Fruit fly (Drosophila melanogaster) whole organism, embryonic: ENCODE measurements around the gene Agpat2.
A peak's percentile ranks its signal among the peaks of the same experiment; 100 is the strongest.

ENCODE experiments used
- Blimp-1 ChIP-seq: fragments of 200-800 bp; sonication (Bioruptor generic); optimal IDR thresholded peaks from 3 replicates; lab custom pipeline; 2018; ENCODE audit warnings: missing biosample characterization, missing genetic modification characterization, mild to moderate bottlenecking, moderate library complexity, missing genetic modification reagents
- CG11085 ChIP-seq: fragments of 200-800 bp; sonication (Bioruptor generic); IDR thresholded peaks from 2 replicates; pipeline ENCODE4 v1.3.6; 2022; ENCODE audit warnings: missing biosample characterization, missing genetic modification characterization
- CG12659 ChIP-seq: fragments of 200-800 bp; sonication (Bioruptor generic); optimal IDR thresholded peaks from 3 replicates; lab custom pipeline; 2017; ENCODE audit warnings: mild to moderate bottlenecking, missing biosample characterization, missing genetic modification reagents, missing genetic modification characterization
- CG14050 ChIP-seq: fragments of 200-800 bp; sonication (Bioruptor generic); IDR thresholded peaks from 3 replicates; pipeline ENCODE4 v1.3.6; 2022; ENCODE audit warnings: missing biosample characterization, missing genetic modification characterization
- CG15479 ChIP-seq: fragments of 200-800 bp; sonication (Bioruptor generic); optimal IDR thresholded peaks from 3 replicates; lab custom pipeline; 2019; ENCODE audit warnings: missing biosample characterization, mild to moderate bottlenecking, missing genetic modification characterization, moderate library complexity
- CG16863 ChIP-seq: fragments of 200-800 bp; sonication (Bioruptor generic); optimal IDR thresholded peaks from 3 replicates; lab custom pipeline; 2016; ENCODE audit warnings: missing biosample characterization, missing genetic modification characterization
- CG17568 ChIP-seq: fragments of 200-800 bp; sonication (Bioruptor generic); optimal IDR thresholded peaks from 2 replicates; lab custom pipeline; 2018; ENCODE audit warnings: missing biosample characterization, mild to moderate bottlenecking, missing genetic modification characterization, moderate library complexity
- CG31224 ChIP-seq: fragments of 200-800 bp; sonication (Bioruptor generic); IDR thresholded peaks from 2 replicates; pipeline ENCODE4 v1.3.6; 2022; ENCODE audit warnings: missing biosample characterization, missing genetic modification characterization
- CG3407 ChIP-seq: fragments of 200-800 bp; sonication (Bioruptor generic); optimal IDR thresholded peaks from 2 replicates; lab custom pipeline; 2018; ENCODE audit warnings: missing biosample characterization, mild to moderate bottlenecking, missing genetic modification characterization
- CG4424 ChIP-seq: fragments of 200-800 bp; sonication (Bioruptor generic); optimal IDR thresholded peaks from 3 replicates; lab custom pipeline; 2016; ENCODE audit warnings: missing biosample characterization, missing genetic modification characterization
- CG4617 ChIP-seq: fragments of 200-800 bp; sonication (Bioruptor generic); optimal IDR thresholded peaks from 3 replicates; lab custom pipeline; 2016; ENCODE audit warnings: missing biosample characterization, missing genetic modification characterization, borderline replicate concordance
- CG6683 ChIP-seq: fragments of 200-800 bp; sonication (Bioruptor generic); optimal IDR thresholded peaks from 2 replicates; lab custom pipeline; 2017; ENCODE audit warnings: missing biosample characterization, mild to moderate bottlenecking, missing genetic modification characterization, missing genetic modification reagents
- CG6813 ChIP-seq: fragments of 200-800 bp; sonication (Bioruptor generic); optimal IDR thresholded peaks from 2 replicates; lab custom pipeline; 2017; ENCODE audit warnings: missing biosample characterization, missing genetic modification characterization, mild to moderate bottlenecking, moderate library complexity, missing genetic modification reagents
- CG8924 ChIP-seq: fragments of 200-800 bp; optimal IDR thresholded peaks from 3 replicates; lab custom pipeline; 2019; ENCODE audit warnings: missing biosample characterization, mild to moderate bottlenecking, missing genetic modification characterization, moderate library complexity
- CG9932 ChIP-seq: fragments of 200-800 bp; sonication (Bioruptor generic); IDR thresholded peaks from 2 replicates; pipeline ENCODE4 v1.3.6; 2022; ENCODE audit warnings: missing biosample characterization, missing genetic modification characterization
- CHES-1-like ChIP-seq: fragments of 200-800 bp; sonication (Bioruptor generic); optimal IDR thresholded peaks from 2 replicates; lab custom pipeline; 2016; ENCODE audit warnings: missing biosample characterization, missing genetic modification characterization
- Dp ChIP-seq: fragments of 200-800 bp; sonication (Bioruptor generic); optimal IDR thresholded peaks from 2 replicates; lab custom pipeline; 2018; ENCODE audit warnings: missing biosample characterization, mild to moderate bottlenecking, missing genetic modification characterization, moderate library complexity
- Ets65A ChIP-seq: fragments of 200-800 bp; sonication (Bioruptor generic); peaks from one replicate; lab custom pipeline; 2016; ENCODE audit warnings: missing biosample characterization, missing genetic modification characterization
- Gsc ChIP-seq: fragments of 200-800 bp; sonication (Bioruptor generic); IDR thresholded peaks from 2 replicates; pipeline ENCODE4 v1.3.6; 2022; ENCODE audit warnings: missing biosample characterization, missing genetic modification characterization
- H15 ChIP-seq: fragments of 200-800 bp; sonication (Bioruptor generic); IDR thresholded peaks from 3 replicates; pipeline ENCODE4 v1.3.6; 2022; ENCODE audit warnings: missing biosample characterization, missing genetic modification characterization
- HLH54F ChIP-seq: fragments of 200-800 bp; sonication (Bioruptor generic); optimal IDR thresholded peaks from 3 replicates; lab custom pipeline; 2016; ENCODE audit warnings: missing biosample characterization, missing genetic modification characterization
- Hand ChIP-seq: fragments of 200-800 bp; sonication (Bioruptor generic); optimal IDR thresholded peaks from 2 replicates; lab custom pipeline; 2017; ENCODE audit warnings: mild to moderate bottlenecking, missing biosample characterization, missing genetic modification reagents, missing genetic modification characterization
- HmgZ ChIP-seq: fragments of 200-800 bp; sonication (Bioruptor generic); optimal IDR thresholded peaks from 2 replicates; lab custom pipeline; 2018; ENCODE audit warnings: missing biosample characterization, mild to moderate bottlenecking, missing genetic modification characterization
- Hr39 ChIP-seq: fragments of >200 bp; optimal IDR thresholded peaks from 2 replicates; lab custom pipeline; 2017
- Hr51 ChIP-seq, 2 experiments: fragments of 200-800 bp; sonication (Bioruptor generic); optimal IDR thresholded peaks; 2 replicates in 1 of 2; 3 replicates in 1 of 2; lab custom pipeline; 2016 to 2018; ENCODE audit warnings: missing biosample characterization in 2 of 2, missing genetic modification characterization in 2 of 2, mild to moderate bottlenecking in 1 of 2, moderate library complexity in 1 of 2
- MTF-1 ChIP-seq: fragments of 200-800 bp; sonication (Bioruptor generic); optimal IDR thresholded peaks from 2 replicates; lab custom pipeline; 2018; ENCODE audit warnings: missing biosample characterization, mild to moderate bottlenecking, missing genetic modification characterization, borderline replicate concordance
- Ptx1 ChIP-seq: fragments of 200-800 bp; sonication (Bioruptor generic); IDR thresholded peaks from 2 replicates; pipeline ENCODE4 v1.3.6; 2022; ENCODE audit warnings: missing biosample characterization, missing genetic modification characterization
- Sry-δ ChIP-seq: fragments of 200-800 bp; sonication (Bioruptor generic); optimal IDR thresholded peaks from 2 replicates; lab custom pipeline; 2016; ENCODE audit warnings: missing biosample characterization, missing genetic modification characterization
- Trl ChIP-seq, 3 experiments: fragments of >200 bp in 2 of 3; fragments of 200-800 bp in 1 of 3; sonication (Bioruptor generic) in 1 of 3; optimal IDR thresholded peaks; 2 replicates in 1 of 3; 3 replicates in 2 of 3; lab custom pipeline; 2016 to 2017; ENCODE audit warnings: missing biosample characterization in 1 of 3, missing genetic modification characterization in 1 of 3
- Vsx1 ChIP-seq: fragments of 200-800 bp; sonication (Bioruptor generic); optimal IDR thresholded peaks from 2 replicates; lab custom pipeline; 2017; ENCODE audit warnings: missing biosample characterization, mild to moderate bottlenecking, missing genetic modification characterization, missing genetic modification reagents
- ab ChIP-seq: fragments of 200-800 bp; sonication (Bioruptor generic); optimal IDR thresholded peaks from 2 replicates; lab custom pipeline; 2016; ENCODE audit warnings: missing biosample characterization, missing genetic modification characterization
- abd-A ChIP-seq: fragments of 200-800 bp; sonication (Bioruptor generic); optimal IDR thresholded peaks from 3 replicates; lab custom pipeline; 2019; ENCODE audit warnings: missing biosample characterization, mild to moderate bottlenecking, missing genetic modification characterization, moderate library complexity
- ap ChIP-seq: fragments of 200-800 bp; sonication (Bioruptor generic); IDR thresholded peaks from 2 replicates; pipeline ENCODE4 v1.3.6; 2022; ENCODE audit warnings: missing biosample characterization, missing genetic modification characterization
- ase ChIP-seq: fragments of 200-800 bp; sonication (Bioruptor generic); IDR thresholded peaks from 3 replicates; pipeline ENCODE4 v1.3.6; 2022; ENCODE audit warnings: missing biosample characterization, missing genetic modification characterization
- bab2 ChIP-seq: fragments of 200-800 bp; sonication (Bioruptor generic); optimal IDR thresholded peaks from 2 replicates; lab custom pipeline; 2016; ENCODE audit warnings: missing biosample characterization, missing genetic modification characterization
- bigmax ChIP-seq: fragments of 200-800 bp; sonication (Bioruptor generic); optimal IDR thresholded peaks from 2 replicates; lab custom pipeline; 2018; ENCODE audit warnings: missing biosample characterization, mild to moderate bottlenecking, missing genetic modification characterization
- br ChIP-seq: fragments of >200 bp; optimal IDR thresholded peaks from 2 replicates; lab custom pipeline; 2017
- cad ChIP-seq: fragments of >200 bp; optimal IDR thresholded peaks from 2 replicates; lab custom pipeline; 2017; ENCODE audit warnings: missing biosample characterization, missing genetic modification characterization
- da ChIP-seq: fragments of 200-800 bp; sonication (Bioruptor generic); optimal IDR thresholded peaks from 2 replicates; lab custom pipeline; 2016; ENCODE audit warnings: missing biosample characterization, missing genetic modification characterization
- dati ChIP-seq: fragments of 200-800 bp; sonication (Bioruptor generic); IDR thresholded peaks from 2 replicates; pipeline ENCODE4 v1.3.6; 2022; ENCODE audit warnings: missing biosample characterization, missing genetic modification characterization
- dimm ChIP-seq: fragments of 200-800 bp; sonication (Bioruptor generic); IDR thresholded peaks from 2 replicates; pipeline ENCODE4 v1.3.6; 2022; ENCODE audit warnings: missing biosample characterization, missing genetic modification characterization
- dysf ChIP-seq: fragments of 200-800 bp; sonication (Bioruptor generic); IDR thresholded peaks from 3 replicates; pipeline ENCODE4 v1.3.6; 2022; ENCODE audit warnings: missing biosample characterization, missing genetic modification characterization
- fru ChIP-seq: fragments of >200 bp; optimal IDR thresholded peaks from 2 replicates; lab custom pipeline; 2017
- fu2 ChIP-seq: fragments of 200-800 bp; sonication (Bioruptor generic); optimal IDR thresholded peaks from 2 replicates; lab custom pipeline; 2016; ENCODE audit warnings: missing biosample characterization, missing genetic modification characterization
- h ChIP-seq: fragments of >200 bp; optimal IDR thresholded peaks from 2 replicates; lab custom pipeline; 2017
- inv ChIP-seq: fragments of 200-800 bp; sonication (Bioruptor generic); IDR thresholded peaks from 2 replicates; pipeline ENCODE4 v1.3.6; 2022; ENCODE audit warnings: missing biosample characterization, missing genetic modification characterization; ENCODE audit not compliant: partially characterized antibody
- lmd ChIP-seq: fragments of 200-800 bp; sonication (Bioruptor generic); IDR thresholded peaks from 2 replicates; pipeline ENCODE4 v1.3.6; 2022; ENCODE audit warnings: missing biosample characterization, missing genetic modification characterization
- odd ChIP-seq: fragments of 200-800 bp; sonication (Bioruptor generic); optimal IDR thresholded peaks from 2 replicates; lab custom pipeline; 2017; ENCODE audit warnings: missing biosample characterization, mild to moderate bottlenecking, missing genetic modification characterization
- peb ChIP-seq: fragments of 200-800 bp; sonication (Bioruptor generic); IDR thresholded peaks from 2 replicates; pipeline ENCODE4 v1.3.6; 2022; ENCODE audit warnings: missing biosample characterization, missing genetic modification characterization
- phol ChIP-seq: fragments of 200-800 bp; sonication (Bioruptor generic); optimal IDR thresholded peaks from 3 replicates; lab custom pipeline; 2018; ENCODE audit warnings: missing biosample characterization, mild to moderate bottlenecking, missing genetic modification characterization, moderate library complexity
- pita ChIP-seq: fragments of 200-800 bp; sonication (Bioruptor generic); optimal IDR thresholded peaks from 2 replicates; lab custom pipeline; 2017; ENCODE audit warnings: missing biosample characterization, mild to moderate bottlenecking, missing genetic modification characterization
- sd ChIP-seq: fragments of 200-800 bp; sonication (Bioruptor generic); optimal IDR thresholded peaks from 3 replicates; lab custom pipeline; 2018; ENCODE audit warnings: missing biosample characterization, mild to moderate bottlenecking, missing genetic modification characterization, moderate library complexity
- slbo ChIP-seq: fragments of 200-800 bp; sonication (Bioruptor generic); IDR thresholded peaks from 2 replicates; pipeline ENCODE4 v1.3.6; 2022; ENCODE audit warnings: missing biosample characterization, missing genetic modification characterization
- ssp ChIP-seq: fragments of 200-800 bp; sonication (Bioruptor generic); IDR thresholded peaks from 2 replicates; pipeline ENCODE4 v1.3.6; 2022; ENCODE audit warnings: missing biosample characterization, missing genetic modification characterization
- tx ChIP-seq: fragments of 200-800 bp; sonication (Bioruptor generic); optimal IDR thresholded peaks from 2 replicates; lab custom pipeline; 2016; ENCODE audit warnings: missing biosample characterization, missing genetic modification characterization

The Agpat2 gene

DNA sequence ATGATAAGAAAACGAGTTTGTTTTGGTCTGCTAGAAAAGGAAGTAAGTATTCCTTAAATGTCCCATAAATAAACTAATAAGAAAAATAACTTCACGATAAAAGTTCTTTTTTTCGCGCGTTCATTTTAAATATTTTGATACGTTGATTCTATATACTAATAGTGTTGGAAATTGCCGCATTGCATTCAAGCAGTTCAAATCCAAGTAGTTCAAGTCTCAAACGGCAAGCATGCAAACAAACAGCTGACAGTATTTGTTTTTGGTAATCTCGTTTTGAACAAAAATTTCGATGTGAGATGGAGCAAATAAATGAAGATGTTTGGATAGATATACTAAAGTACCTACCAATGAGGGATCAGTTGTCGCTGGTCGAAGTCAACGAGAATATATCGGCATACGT lies 24.9 kb upstream of the Agpat2 start, which contains the start of gene CG13088 (continued):
- TF ChIP-seq fu2 (GFP tag; lab: Kevin White, UChicago), result peak; percentile 38
- TF ChIP-seq Hr39 (lab: Kevin White, UChicago), result no peak
- no peak for TF ChIP-seq ap (GFP tag; lab: Robert Waterston, UW)
- no peak for TF ChIP-seq tx (GFP tag; lab: Kevin White, UChicago)
- TF ChIP-seq HLH54F (GFP tag; lab: Kevin White, UChicago), result peak; percentile 55
- TF ChIP-seq Ets65A, result no peak
- TF ChIP-seq dysf, result no peak
- TF ChIP-seq Hand (GFP tag; lab: Kevin White, UChicago), result no peak
- TF ChIP-seq CG9932 (GFP tag; lab: Robert Waterston, UW), result peak; percentile 58
- no peak for TF ChIP-seq fru (lab: Kevin White, UChicago)
- peak; percentile 96 for TF ChIP-seq Dp (GFP tag; lab: Kevin White, UChicago)
- no peak for TF ChIP-seq CG11085
- TF ChIP-seq dati, result no peak
- no peak for TF ChIP-seq CG8924 (tag; lab: Kevin White, UChicago)
- TF ChIP-seq inv (GFP tag; lab: Robert Waterston, UW), result no peak
- no peak for TF ChIP-seq odd (GFP tag; lab: Kevin White, UChicago)
- TF ChIP-seq CG31224 (GFP tag; lab: Robert Waterston, UW), result no peak
- no peak for TF ChIP-seq CHES-1-like (GFP tag; lab: Kevin White, UChicago)
- TF ChIP-seq ase, result no peak
- TF ChIP-seq CG17568 (GFP tag; lab: Kevin White, UChicago), result no peak
- TF ChIP-seq abd-A (tag; lab: Kevin White, UChicago), result no peak
- no peak for TF ChIP-seq Trl (optimal IDR thresholded peaks at IDR 0.05; lab: Kevin White, UChicago)
- TF ChIP-seq Trl (GFP tag; optimal IDR thresholded peaks at IDR 0.05; lab: Kevin White, UChicago), result peak; percentile 33
- TF ChIP-seq Sry-δ (GFP tag; lab: Kevin White, UChicago), result peak; percentile 47
- no peak for TF ChIP-seq CG16863 (GFP tag; lab: Kevin White, UChicago)
- no peak for TF ChIP-seq CG14050 (GFP tag; lab: Robert Waterston, UW)
- no peak for TF ChIP-seq ssp (GFP tag; lab: Robert Waterston, UW)
- no peak for TF ChIP-seq sd (tag; lab: Kevin White, UChicago)
- no peak for TF ChIP-seq h
- TF ChIP-seq CG4617, result peak; percentile 38
- TF ChIP-seq cad (GFP tag; lab: Kevin White, UChicago), result no peak
- no peak for TF ChIP-seq bigmax
- TF ChIP-seq CG3407 (GFP tag; lab: Kevin White, UChicago), result peak; percentile 12
- TF ChIP-seq ab (GFP tag; lab: Kevin White, UChicago), result no peak
- TF ChIP-seq Ptx1 (GFP tag; lab: Robert Waterston, UW), result no peak
- no peak for TF ChIP-seq Gsc (GFP tag; lab: Robert Waterston, UW)
- no peak for TF ChIP-seq br
- TF ChIP-seq slbo (GFP tag; lab: Robert Waterston, UW), result peak; percentile 60; the same call in 1 of the 2 replicates
- no peak for TF ChIP-seq Blimp-1 (GFP tag; lab: Kevin White, UChicago)
- no peak for TF ChIP-seq Hr51 (GFP tag; optimal IDR thresholded peaks at IDR 0.05; lab: Kevin White, UChicago)
- TF ChIP-seq MTF-1 (GFP tag; lab: Kevin White, UChicago), result no peak

DNA sequence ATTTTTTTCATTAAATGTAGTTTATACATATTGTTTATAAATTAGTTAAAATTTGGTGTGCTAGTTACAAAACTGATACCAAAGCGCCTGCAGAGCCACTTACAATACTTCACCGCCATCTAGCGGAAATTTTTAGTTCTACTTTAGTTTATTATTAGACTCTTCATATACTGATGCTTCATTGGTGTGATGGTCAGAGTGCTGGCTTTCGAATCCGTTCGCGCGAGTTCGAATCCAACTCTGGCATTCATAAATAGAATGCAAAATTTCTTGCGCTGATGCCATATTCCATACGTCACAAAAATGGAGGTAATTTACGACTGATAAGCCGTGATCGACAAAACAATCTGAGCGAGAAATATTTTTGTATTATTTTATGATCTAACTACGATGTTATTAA lies 21.8 kb upstream of the Agpat2 start:
- TF ChIP-seq CG6683 (GFP tag; lab: Kevin White, UChicago) (no peak), H15 (GFP tag; lab: Robert Waterston, UW) (no peak), CG6813 (no peak), CG12659 (no peak), peb (GFP tag; lab: Robert Waterston, UW) (no peak), Vsx1 (GFP tag; lab: Kevin White, UChicago) (no peak), bab2 (GFP tag; lab: Kevin White, UChicago) (no peak), CG4424 (GFP tag; lab: Kevin White, UChicago) (no peak), CG15479 (GFP tag; lab: Kevin White, UChicago) (no peak), HmgZ (tag; lab: Kevin White, UChicago) (peak; percentile 50), pita (GFP tag; lab: Kevin White, UChicago) (no peak), dimm (no peak), lmd (GFP tag; lab: Robert Waterston, UW) (no peak), phol (no peak), da (GFP tag; lab: Kevin White, UChicago) (no peak)
